Worm (Caenorhabditis elegans): ENCODE data around the gene unc-77.

unc-77 gene

DNA sequence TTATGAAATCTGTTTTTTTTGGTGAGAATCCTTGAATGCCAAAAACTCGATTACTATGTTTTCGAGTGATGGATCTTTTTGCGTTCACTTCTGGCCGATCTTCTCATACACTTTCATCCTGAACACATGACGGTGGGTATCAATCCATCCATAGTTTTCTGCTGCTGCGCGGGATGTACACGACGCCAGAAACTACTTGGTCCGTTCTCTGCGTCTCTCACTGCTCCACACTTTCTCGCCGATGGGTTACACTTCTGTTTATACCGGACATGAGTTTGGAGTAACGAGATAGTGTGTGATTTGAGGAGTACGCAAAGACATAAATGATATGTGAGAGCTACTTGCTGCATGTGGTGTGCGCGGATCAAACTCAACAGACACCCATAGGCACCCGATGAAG, 43.0 kb downstream of the unc-77 start:
- no peak for TF ChIP-seq zag-1 (tag; optimal IDR thresholded peaks at IDR 0.05)

DNA sequence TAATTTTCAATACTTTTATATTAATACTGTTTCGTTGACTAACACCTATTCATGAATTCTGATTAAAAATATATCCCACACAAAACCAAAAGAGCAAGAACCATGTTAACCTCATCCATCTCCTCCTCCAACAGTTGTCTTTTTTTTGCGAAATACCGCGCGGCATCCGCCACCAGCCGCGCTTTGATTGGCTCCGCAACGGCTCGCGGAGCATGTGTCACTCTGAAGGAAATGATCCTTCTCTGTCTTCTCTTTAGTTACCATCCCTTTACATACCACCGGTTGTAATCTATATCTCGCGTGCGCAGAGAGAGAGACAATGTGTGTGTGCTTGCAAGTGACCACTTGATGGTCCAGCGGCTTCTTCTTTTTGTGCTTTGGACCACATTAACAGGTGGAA, 48.1 kb downstream of the unc-77 start:
- TF ChIP-seq nhr-237 (tag; optimal IDR thresholded peaks at IDR 0.05): no peak
- no peak for TF ChIP-seq gmeb-1 (tag; optimal IDR thresholded peaks at IDR 0.05)
- TF ChIP-seq ama-1 (optimal IDR thresholded peaks at IDR 0.05): no peak
- no peak for TF ChIP-seq nhr-10 (tag; optimal IDR thresholded peaks at IDR 0.05)

DNA sequence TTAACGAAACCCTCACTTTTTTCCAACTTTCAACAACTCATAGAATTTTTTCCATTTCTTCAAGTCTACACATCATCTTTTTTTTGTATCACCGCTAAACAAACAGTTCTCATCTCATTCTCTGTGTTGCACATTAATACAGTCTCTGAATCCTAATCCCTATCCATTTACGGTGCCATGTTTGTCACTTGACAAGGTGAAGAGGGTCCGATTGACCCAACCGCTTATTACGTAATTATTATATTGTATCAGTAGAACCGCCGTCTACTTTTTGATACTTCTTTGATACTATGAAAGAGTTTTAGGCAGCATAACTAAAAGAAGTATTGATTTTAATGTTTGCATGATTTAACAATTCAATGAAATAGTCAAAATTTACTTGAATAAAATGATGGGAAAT, 49.0 kb downstream of the unc-77 start:
- no peak for TF ChIP-seq blmp-1 (tag; optimal IDR thresholded peaks at IDR 0.05; ENCODE audit: insufficient read depth)
- TF ChIP-seq nhr-21 (tag; optimal IDR thresholded peaks at IDR 0.05): no peak
- TF ChIP-seq unc-39 (tag; optimal IDR thresholded peaks at IDR 0.05): no peak
- TF ChIP-seq lin-39 (tag; optimal IDR thresholded peaks at IDR 0.05): no peak
- TF ChIP-seq dmd-4 (tag; optimal IDR thresholded peaks at IDR 0.05): no peak
- no peak for TF ChIP-seq nhr-25 (tag; optimal IDR thresholded peaks at IDR 0.05)
- no peak for TF ChIP-seq nhr-6 (tag; optimal IDR thresholded peaks at IDR 0.05)
- no peak for TF ChIP-seq ZK546.5 (tag; optimal IDR thresholded peaks at IDR 0.05)
- no peak for TF ChIP-seq sem-4 (tag; optimal IDR thresholded peaks at IDR 0.05)
- no peak for TF ChIP-seq gmeb-1 (tag; optimal IDR thresholded peaks at IDR 0.05)
- TF ChIP-seq C34F6.9 (tag; optimal IDR thresholded peaks at IDR 0.05): no peak
- TF ChIP-seq Y55F3AM.14 (GFP tag; optimal IDR thresholded peaks at IDR 0.05): no peak
- TF ChIP-seq R02D3.7 (tag; optimal IDR thresholded peaks at IDR 0.05): no peak
- TF ChIP-seq nhr-77 (tag; optimal IDR thresholded peaks at IDR 0.05): no peak
- no peak for TF ChIP-seq nhr-10 (tag; optimal IDR thresholded peaks at IDR 0.05)
- no peak for TF ChIP-seq F13H6.1 (tag; optimal IDR thresholded peaks at IDR 0.05)
- no peak for TF ChIP-seq peb-1 (tag; optimal IDR thresholded peaks at IDR 0.05)
- no peak for TF ChIP-seq mbf-1 (tag; optimal IDR thresholded peaks at IDR 0.05)
- no peak for TF ChIP-seq zag-1 (tag; optimal IDR thresholded peaks at IDR 0.05)
- no peak for TF ChIP-seq lin-13 (GFP tag; optimal IDR thresholded peaks at IDR 0.05)

DNA sequence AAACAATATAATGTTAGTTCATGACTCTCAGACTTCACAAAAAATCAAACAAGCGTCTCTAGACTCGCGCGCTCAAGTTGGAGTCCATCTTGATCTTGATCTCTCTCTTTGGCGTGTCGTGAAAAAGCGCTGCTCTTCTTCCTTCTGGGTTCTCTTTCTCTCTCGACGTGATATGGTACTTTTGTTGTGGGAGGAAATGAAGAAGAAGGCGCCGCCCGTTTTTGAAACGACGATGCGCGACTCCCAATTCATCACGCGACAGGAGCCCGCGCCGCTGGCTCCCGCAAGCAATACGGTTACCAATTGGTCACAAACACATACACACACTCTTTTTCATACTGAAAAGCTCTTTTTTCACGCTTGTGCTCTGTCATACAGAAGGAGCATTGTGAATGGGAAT, 53.2 kb downstream of the unc-77 start:
- no peak for TF ChIP-seq sma-3 (GFP tag; optimal IDR thresholded peaks at IDR 0.05)
- no peak for TF ChIP-seq fos-1 (tag; optimal IDR thresholded peaks at IDR 0.05)
- no peak for TF ChIP-seq C34F6.9 (tag; optimal IDR thresholded peaks at IDR 0.05)
- TF ChIP-seq R02D3.7 (tag; optimal IDR thresholded peaks at IDR 0.05): no peak
- no peak for TF ChIP-seq ceh-82 (tag; optimal IDR thresholded peaks at IDR 0.05)
- TF ChIP-seq unc-39 (tag; optimal IDR thresholded peaks at IDR 0.05): no peak
- no peak for TF ChIP-seq nhr-10 (tag; optimal IDR thresholded peaks at IDR 0.05)
- peak; percentile 26 for TF ChIP-seq nhr-129 (tag; optimal IDR thresholded peaks at IDR 0.05)
- TF ChIP-seq crh-2 (tag; optimal IDR thresholded peaks at IDR 0.05): no peak
- TF ChIP-seq F13H6.1 (tag; optimal IDR thresholded peaks at IDR 0.05): peak; percentile 16
- no peak for TF ChIP-seq alr-1 (tag; optimal IDR thresholded peaks at IDR 0.05)

DNA sequence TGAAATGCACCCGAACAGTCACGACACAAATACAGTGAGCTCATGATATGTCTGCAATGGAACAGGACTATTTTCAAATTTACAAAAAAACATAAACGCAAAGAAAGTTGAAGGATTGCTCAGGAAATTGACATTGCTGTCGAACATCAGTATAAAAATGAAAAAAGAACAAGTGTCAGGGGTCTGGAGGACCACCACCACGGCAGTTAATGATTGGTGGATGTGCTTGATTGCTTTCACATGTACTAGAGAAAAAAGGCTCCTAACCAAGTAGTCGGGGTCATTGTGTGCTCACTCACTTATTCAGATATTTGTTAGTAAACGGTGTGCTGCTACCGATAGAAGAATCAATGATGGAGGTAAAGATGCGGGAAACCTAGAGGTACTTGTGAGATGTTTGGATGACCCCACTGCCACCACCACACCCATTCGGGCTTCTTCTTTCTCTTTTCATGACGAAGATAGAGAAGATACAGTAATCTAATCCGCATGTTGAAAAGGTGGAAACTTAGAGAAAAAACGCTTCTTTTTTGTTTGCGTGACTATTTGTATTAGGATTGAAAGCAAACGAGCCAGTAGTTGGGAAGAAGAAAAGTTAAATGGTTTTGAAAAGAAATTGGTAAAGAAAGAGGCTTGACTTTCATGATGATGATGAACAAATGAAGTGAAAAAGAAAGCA, 56.3 kb downstream of the unc-77 start, which contains the start of gene M03D4.4:
TSS of gene M03D4.4 (minus strand) at position 51 of the 679 bp plus-strand sequence.
- no peak for TF ChIP-seq zag-1 (tag; optimal IDR thresholded peaks at IDR 0.05)
- TF ChIP-seq lsy-2 (tag; optimal IDR thresholded peaks at IDR 0.05): no peak
- peak; percentile 42 for TF ChIP-seq F13H6.1 (tag; optimal IDR thresholded peaks at IDR 0.05)

DNA sequence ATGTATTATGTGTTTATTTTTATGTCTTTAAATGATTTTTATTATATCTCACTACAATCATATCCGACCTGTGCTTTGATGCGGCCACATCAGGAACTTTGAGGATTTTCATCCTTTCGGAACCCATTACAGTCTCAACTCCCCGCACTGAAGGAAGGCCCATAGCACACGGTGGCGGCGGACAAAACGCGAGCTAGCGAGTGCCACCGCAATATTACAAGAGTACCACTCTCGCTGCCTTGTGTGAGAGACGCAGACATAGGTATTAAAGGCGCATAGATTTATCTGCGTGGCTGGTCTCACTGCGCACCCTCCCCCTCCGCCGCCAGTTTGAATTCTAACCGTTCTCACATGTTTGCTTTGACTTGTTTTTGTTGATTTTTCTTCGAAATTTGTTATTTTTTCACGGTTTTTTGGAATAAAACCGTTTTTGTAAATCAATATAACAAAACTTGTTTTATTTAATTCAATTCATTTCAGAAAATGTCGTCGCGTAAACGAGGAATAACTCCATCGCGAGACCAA, 65.9 kb downstream of the unc-77 start, which contains the start of gene zen-4:
TSS of gene zen-4 (plus strand) at position 475 of the 525 bp plus-strand sequence.
- TF ChIP-seq gmeb-1 (tag; optimal IDR thresholded peaks at IDR 0.05) (peak; percentile 36), F13H6.1 (tag; optimal IDR thresholded peaks at IDR 0.05) (peak; percentile 32), nhr-129 (tag; optimal IDR thresholded peaks at IDR 0.05) (peak; percentile 9), snpc-4 (tag; optimal IDR thresholded peaks at IDR 0.05) (peak; percentile 92), nhr-23 (tag; optimal IDR thresholded peaks at IDR 0.05) (no peak), dmd-4 (tag; optimal IDR thresholded peaks at IDR 0.05) (no peak), C34F6.9 (tag; optimal IDR thresholded peaks at IDR 0.05) (peak; percentile 2), ceh-16 (tag; optimal IDR thresholded peaks at IDR 0.05) (peak; percentile 42), lin-13 (GFP tag; optimal IDR thresholded peaks at IDR 0.05) (peak; percentile 65)

Data from whole organism, L2 larva.